Worm (Caenorhabditis elegans): Measurements from ENCODE around the gene srw-137.
"Not testable (repeated sequence)": the region's sequence is repeated elsewhere in the genome, so short reads cannot be mapped to it uniquely, and the experiment has no call there.

Gene srw-137

DNA sequence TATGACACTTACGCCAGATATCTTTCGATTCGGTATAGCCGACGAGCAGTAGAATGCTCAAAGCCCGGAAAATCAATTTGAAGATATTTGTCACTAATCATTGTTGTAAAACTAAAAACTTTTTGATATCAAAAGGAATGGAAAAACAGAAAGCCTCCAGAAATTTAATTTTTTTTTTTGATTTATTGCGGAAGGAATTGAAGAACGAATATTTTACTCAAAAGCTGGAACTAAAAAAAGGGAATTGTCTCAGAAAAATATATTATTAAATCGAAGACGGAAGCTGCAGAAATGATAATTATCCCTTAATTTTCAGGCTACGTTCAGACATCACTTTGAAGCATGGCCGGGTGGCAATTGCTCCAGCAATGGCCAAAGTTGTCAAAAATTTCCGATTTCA, at the start of gene srw-137:
srw-137 (minus strand) TSS at position 101 of the 400 bp plus-strand sequence.
- no peak for TF ChIP-seq klf-2 (GFP tag; conservative IDR thresholded peaks at IDR 0.05)

DNA sequence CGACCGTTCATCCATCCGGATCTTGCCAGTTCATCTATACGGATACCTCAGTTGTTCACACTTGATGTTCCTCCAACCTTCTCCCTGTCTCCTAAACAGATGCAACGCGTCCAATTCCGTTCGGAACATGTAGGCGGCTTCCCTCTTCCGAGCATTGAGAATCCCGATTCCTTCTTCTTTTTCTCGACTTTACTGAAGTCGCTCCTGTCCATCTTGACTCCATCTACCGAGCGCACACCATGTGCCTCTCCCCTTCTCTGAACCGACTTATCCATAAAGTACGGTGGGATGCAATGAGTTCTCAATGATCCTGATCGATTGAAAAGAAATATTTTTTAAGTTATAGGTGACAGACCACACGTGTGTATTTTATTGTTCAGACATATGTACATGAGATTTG, 48.3 kb upstream of the srw-137 start:
- TF ChIP-seq ztf-23 (GFP tag; IDR thresholded peaks at IDR 0.05) (no peak), tab-1 (GFP tag; IDR thresholded peaks at IDR 0.05) (no peak)

DNA sequence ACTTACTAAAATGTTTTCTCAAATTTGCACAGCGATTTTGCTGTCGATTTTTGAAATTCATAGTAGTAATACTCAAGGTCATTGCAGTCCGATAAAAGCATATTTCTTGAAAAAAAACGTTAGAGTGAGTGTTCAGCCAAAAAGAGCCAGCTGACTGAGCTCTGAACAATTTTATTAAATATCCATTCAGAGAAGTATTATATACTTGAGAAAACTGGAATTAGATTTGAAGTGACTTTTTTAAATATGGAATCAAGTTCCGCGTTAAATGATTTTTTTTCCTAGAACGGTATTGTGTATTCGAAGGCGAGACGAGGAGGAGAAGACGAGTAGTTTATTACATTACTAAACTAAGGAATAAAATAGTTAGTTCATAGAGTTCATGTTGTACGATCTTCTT, 47.7 kb upstream of the srw-137 start, which contains the start of gene srw-121:
srw-121 (minus strand) TSS at position 101 of the 400 bp plus-strand sequence.
- TF ChIP-seq T22C8.4 (GFP tag; IDR thresholded peaks at IDR 0.05) (no peak), ztf-23 (GFP tag; IDR thresholded peaks at IDR 0.05) (no peak), med-1 (GFP tag; optimal IDR thresholded peaks at IDR 0.05; ENCODE audit: insufficient read depth) (no peak), ztf-29 (GFP tag; IDR thresholded peaks at IDR 0.05) (no peak), cog-1 (tag; optimal IDR thresholded peaks at IDR 0.05) (no peak), ref-1 (GFP tag; conservative IDR thresholded peaks at IDR 0.05) (no peak), klf-2 (GFP tag; conservative IDR thresholded peaks at IDR 0.05) (no peak), flt-1 (GFP tag; IDR thresholded peaks at IDR 0.05) (no peak), tab-1 (GFP tag; IDR thresholded peaks at IDR 0.05) (no peak)

DNA sequence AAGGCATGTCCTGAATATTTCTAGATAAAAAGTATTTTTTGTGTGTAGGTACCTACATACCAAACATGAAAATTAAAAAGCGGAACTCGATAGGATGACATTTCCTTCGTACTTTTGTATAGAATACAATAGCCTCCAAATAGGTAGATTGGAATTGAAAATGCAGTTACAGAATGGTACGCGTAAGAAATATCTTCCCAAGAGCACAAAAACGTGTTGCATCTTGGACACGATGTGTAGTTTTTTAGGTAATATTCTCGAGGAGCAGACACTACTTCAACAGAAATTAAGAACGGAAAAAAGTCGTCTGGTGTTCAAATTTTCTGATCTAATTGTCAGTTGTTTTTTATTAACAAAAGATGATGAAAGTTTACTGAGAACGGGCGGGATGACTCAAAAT, 43.6 kb upstream of the srw-137 start, which contains the start of gene srh-85:
srh-85 (minus strand) TSS at position 101 of the 400 bp plus-strand sequence.
- no peak for TF ChIP-seq flt-1 (GFP tag; IDR thresholded peaks at IDR 0.05)
- TF ChIP-seq ztf-23 (GFP tag; IDR thresholded peaks at IDR 0.05) = no peak
- TF ChIP-seq ref-1 (GFP tag; conservative IDR thresholded peaks at IDR 0.05) = no peak
- no peak for TF ChIP-seq klf-2 (GFP tag; conservative IDR thresholded peaks at IDR 0.05)
- TF ChIP-seq ztf-29 (GFP tag; IDR thresholded peaks at IDR 0.05) = no peak
- no peak for TF ChIP-seq med-1 (GFP tag; optimal IDR thresholded peaks at IDR 0.05; ENCODE audit: insufficient read depth)
- no peak for TF ChIP-seq tab-1 (GFP tag; IDR thresholded peaks at IDR 0.05)
- no peak for TF ChIP-seq cog-1 (tag; optimal IDR thresholded peaks at IDR 0.05)
- TF ChIP-seq T22C8.4 (GFP tag; IDR thresholded peaks at IDR 0.05) = no peak

DNA sequence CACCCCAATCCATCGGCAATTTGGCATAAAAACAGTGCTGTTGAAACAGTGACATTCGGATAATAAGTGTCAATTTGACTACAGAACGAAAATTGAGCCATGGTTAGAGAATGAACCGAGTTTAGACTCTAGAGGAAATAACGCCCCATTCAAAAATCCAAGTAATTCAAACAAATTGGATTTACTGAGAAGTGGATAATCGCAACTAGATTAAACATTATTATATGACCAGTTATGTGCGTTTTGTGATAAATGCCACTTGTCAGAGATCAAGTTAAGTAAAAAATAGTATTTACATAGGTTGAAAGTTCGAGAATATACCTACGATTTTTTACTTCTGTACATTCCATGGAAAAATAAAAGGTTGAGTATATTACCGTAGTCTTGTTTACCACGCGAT, 41.5 kb upstream of the srw-137 start, which contains the start of gene srw-139:
srw-139 (minus strand) TSS at position 101 of the 400 bp plus-strand sequence.
- TF ChIP-seq ztf-23 (GFP tag; IDR thresholded peaks at IDR 0.05) (no peak), med-1 (GFP tag; optimal IDR thresholded peaks at IDR 0.05; ENCODE audit: insufficient read depth) (no peak), tab-1 (GFP tag; IDR thresholded peaks at IDR 0.05) (no peak), ztf-29 (GFP tag; IDR thresholded peaks at IDR 0.05) (no peak), T22C8.4 (GFP tag; IDR thresholded peaks at IDR 0.05) (no peak), cog-1 (tag; optimal IDR thresholded peaks at IDR 0.05) (no peak), klf-2 (GFP tag; conservative IDR thresholded peaks at IDR 0.05) (no peak), ref-1 (GFP tag; conservative IDR thresholded peaks at IDR 0.05) (no peak)

DNA sequence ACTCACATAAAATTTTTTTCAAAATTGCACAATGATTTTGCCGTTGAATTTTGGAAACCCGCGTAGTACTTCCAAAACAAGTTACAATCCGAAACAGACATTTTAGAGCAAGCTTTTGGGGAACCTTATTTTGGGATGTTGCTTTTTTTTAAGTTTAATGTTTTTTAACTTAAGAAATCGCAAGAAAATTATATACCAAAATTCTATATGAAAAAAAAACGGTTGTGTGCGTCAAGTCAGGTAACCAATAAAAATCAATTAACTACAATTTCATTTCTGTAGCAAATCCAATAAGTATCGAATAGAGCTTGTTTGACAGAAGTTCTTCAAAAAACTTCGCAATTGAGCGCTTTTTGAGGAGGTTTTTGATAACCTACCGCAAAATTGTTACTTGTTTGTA, 39.6 kb upstream of the srw-137 start, which contains the start of gene srw-117:
srw-117 (minus strand) TSS at position 101 of the 400 bp plus-strand sequence.
- no peak for TF ChIP-seq tab-1 (GFP tag; IDR thresholded peaks at IDR 0.05)
- no peak for TF ChIP-seq flt-1 (GFP tag; IDR thresholded peaks at IDR 0.05)
- no peak for TF ChIP-seq cog-1 (tag; optimal IDR thresholded peaks at IDR 0.05)
- TF ChIP-seq ref-1 (GFP tag; conservative IDR thresholded peaks at IDR 0.05) = no peak
- no peak for TF ChIP-seq T22C8.4 (GFP tag; IDR thresholded peaks at IDR 0.05)
- TF ChIP-seq med-1 (GFP tag; optimal IDR thresholded peaks at IDR 0.05; ENCODE audit: insufficient read depth) = no peak
- TF ChIP-seq klf-2 (GFP tag; conservative IDR thresholded peaks at IDR 0.05) = no peak
- TF ChIP-seq ztf-23 (GFP tag; IDR thresholded peaks at IDR 0.05) = no peak
- no peak for TF ChIP-seq ztf-29 (GFP tag; IDR thresholded peaks at IDR 0.05)

DNA sequence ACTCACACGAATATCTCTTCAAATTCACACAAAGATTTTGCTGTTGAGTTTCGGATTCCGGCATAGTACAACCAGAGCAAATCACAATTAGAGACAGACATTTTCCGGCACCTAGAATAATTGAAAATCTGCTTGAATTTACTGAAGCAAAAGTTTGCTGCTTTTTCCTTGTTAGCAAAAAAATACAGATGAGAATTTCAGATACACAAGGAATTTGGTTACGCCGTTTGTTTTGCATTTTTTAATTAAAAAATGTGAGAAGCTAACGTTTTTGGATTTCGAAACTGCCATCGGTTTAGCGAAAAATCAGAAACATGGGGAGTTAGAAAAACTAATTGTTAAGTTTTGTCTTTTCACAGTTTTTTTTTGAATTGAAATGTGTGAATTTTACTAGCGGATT, 36.2 kb upstream of the srw-137 start, which contains the start of gene srw-118:
srw-118 (minus strand) TSS at position 101 of the 400 bp plus-strand sequence.
- no peak for TF ChIP-seq ztf-23 (GFP tag; IDR thresholded peaks at IDR 0.05)
- no peak for TF ChIP-seq ref-1 (GFP tag; conservative IDR thresholded peaks at IDR 0.05)
- TF ChIP-seq T22C8.4 (GFP tag; IDR thresholded peaks at IDR 0.05) = no peak
- TF ChIP-seq tab-1 (GFP tag; IDR thresholded peaks at IDR 0.05) = no peak

DNA sequence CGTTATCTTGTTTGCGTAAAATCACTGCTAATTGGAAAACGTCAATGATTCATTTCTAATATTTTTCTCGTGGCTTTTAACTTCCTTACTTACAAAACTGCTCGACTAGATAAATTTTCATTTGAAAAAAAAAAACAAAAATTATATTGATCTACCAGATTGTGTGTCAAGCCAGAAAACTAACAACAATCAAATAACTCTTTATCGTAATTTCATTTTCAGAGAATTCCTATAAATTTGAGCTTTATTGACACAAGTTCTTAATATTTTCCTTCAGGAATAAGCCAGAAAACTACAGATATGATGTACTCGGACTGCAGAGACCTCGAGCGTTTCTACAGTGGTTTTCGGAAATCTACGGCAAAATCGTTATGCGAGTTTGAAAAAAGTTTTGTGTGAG, 32.5 kb upstream of the srw-137 start, which contains the start of gene srw-124:
srw-124 (plus strand) TSS at position 301 of the 400 bp plus-strand sequence.
- TF ChIP-seq tab-1 (GFP tag; IDR thresholded peaks at IDR 0.05) (no peak), ref-1 (GFP tag; conservative IDR thresholded peaks at IDR 0.05) (no peak), cog-1 (tag; optimal IDR thresholded peaks at IDR 0.05) (no peak), ztf-23 (GFP tag; IDR thresholded peaks at IDR 0.05) (no peak)

DNA sequence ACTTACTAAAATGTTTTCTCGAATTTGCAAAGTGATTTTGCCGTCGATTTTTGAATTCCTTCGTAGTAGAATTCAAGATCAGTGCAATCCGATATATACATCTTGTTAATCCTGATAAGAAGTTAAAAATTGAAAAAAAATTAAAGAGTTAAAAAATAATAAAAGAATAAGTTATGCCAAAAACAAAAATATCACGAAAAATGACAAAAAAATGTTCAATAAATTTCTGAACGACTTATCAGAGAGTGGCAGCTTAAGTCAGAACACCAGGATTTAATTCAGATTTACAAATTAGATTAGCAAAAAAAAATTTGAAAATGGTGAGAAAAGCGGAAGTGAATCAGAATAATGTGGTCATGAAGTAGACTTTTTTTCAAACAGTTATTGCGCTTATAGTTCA, 31.5 kb upstream of the srw-137 start, which contains the start of gene srw-123:
srw-123 (minus strand) TSS at position 101 of the 400 bp plus-strand sequence.
- not testable (repeated sequence) for TF ChIP-seq cog-1 (tag; optimal IDR thresholded peaks at IDR 0.05); med-1 (GFP tag; optimal IDR thresholded peaks at IDR 0.05; ENCODE audit: insufficient read depth); flt-1 (GFP tag; IDR thresholded peaks at IDR 0.05)

DNA sequence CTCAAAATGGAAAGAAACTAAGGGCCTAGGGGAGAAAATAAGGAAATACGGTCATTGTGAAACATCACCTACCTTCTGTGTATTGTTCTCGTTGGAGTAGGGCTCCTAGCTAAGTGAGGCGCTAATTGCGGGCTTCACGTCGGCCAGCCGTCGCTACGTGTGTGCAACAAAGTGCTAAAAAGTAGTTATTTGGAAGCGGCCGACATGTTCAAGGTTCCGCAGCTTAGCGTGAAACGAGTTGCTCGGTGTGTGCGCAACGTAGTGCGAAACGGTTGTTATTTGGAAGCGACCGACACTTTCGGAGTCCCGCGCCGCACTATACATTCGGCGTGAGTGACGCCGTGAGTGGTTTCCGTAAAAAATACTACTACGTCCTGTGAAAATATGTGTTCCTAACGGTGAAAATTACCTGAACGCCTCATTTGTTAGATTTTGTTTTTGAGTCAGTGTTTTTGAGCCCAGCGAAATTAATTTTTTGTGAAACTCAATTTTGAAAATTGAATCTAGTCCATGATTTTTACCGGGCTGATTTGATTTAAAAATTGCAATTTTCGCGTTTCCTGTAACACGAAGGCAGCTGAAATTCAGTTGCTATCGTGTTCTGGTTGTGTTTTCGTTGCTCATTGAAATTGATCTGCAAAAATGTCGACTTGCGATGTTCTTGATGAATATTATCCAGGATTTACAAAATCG, 27.7 kb upstream of the srw-137 start, which contains the start of gene srw-129:
srw-129 (plus strand) TSS at position 643 of the 693 bp plus-strand sequence.
- TF ChIP-seq ztf-23 (GFP tag; IDR thresholded peaks at IDR 0.05) (no peak), med-1 (GFP tag; optimal IDR thresholded peaks at IDR 0.05; ENCODE audit: insufficient read depth) (no peak)

DNA sequence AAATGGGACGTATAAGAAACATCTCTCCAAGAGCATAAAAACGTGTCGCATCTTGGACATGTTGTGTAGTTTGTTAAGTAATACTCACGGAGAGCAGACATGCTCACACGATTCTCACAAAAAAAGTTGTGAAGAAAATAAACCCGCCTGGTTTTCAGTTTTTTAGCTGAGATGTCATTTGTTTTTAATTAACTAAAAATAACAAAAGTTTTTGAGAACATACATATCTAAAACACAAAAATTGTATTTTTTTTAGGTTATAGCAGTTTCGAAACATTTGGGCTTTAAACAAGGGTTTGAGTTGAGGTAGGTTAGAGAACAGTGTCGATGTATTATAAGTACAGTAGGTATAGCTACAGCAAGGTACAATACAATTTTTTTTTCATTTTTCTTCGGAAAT, 21.0 kb upstream of the srw-137 start, which contains the start of gene srh-88:
srh-88 (minus strand) TSS at position 101 of the 400 bp plus-strand sequence.
- TF ChIP-seq T22C8.4 (GFP tag; IDR thresholded peaks at IDR 0.05) (no peak), med-1 (GFP tag; optimal IDR thresholded peaks at IDR 0.05; ENCODE audit: insufficient read depth) (no peak), ztf-23 (GFP tag; IDR thresholded peaks at IDR 0.05) (no peak)

Measured in whole organism, midembryonic.